Fruit fly (Drosophila melanogaster) S2 (cell line): Measurements from ENCODE around the gene CG13012.

Experiments
- CG8478 ChIP-seq: fragments of >200 bp; optimal IDR thresholded peaks from 2 replicates; lab custom pipeline; 2018
- CTCF ChIP-seq, 2 experiments: fragments of >200 bp; optimal IDR thresholded peaks; 2 replicates each; lab custom pipeline; 2018

- no peak for TF ChIP-seq CG8478 (lab: Kevin White, UChicago)
- TF ChIP-seq CTCF (optimal IDR thresholded peaks at IDR 0.05; lab: Kevin White, UChicago), result peak; percentile 66 to 73
Measured at dm6 chrX:16624519-16624918, 52.0 kb downstream of the CG13012 start.
